Worm (Caenorhabditis elegans) whole organism, L4/young adult: Measurements from ENCODE around the gene F38E1.6.
"Not testable (repeated sequence)": the region's sequence is repeated elsewhere in the genome, so short reads cannot be mapped to it uniquely, and the experiment has no call there.

Experiments used
- W03F9.2 ChIP-seq: fragments of 150-350 bp; optimal IDR thresholded peaks from 2 replicates; lab custom pipeline; 2014; ENCODE audit warnings: missing biosample characterization, missing genetic modification characterization
- dao-5 ChIP-seq: sonication (generic microtip); optimal IDR thresholded peaks from 2 replicates; lab custom pipeline; 2016; ENCODE audit warnings: missing genotype, missing genetic modification characterization, moderate library complexity, missing compliant biosample characterization
- him-1 ChIP-seq: sonication (generic microtip); optimal IDR thresholded peaks from 2 replicates; lab custom pipeline; 2016; ENCODE audit warnings: missing genotype, missing genetic modification reagents, missing genetic modification characterization, missing compliant biosample characterization

Gene F38E1.6

ce11 chrV:8359792-8360191 lies at the start of gene F38E1.6:
TSS of gene F38E1.6 (plus strand) at chrV:8360092.
- TF ChIP-seq dao-5 (tag; lab: Kevin White, UChicago) (no peak), W03F9.2 (tag; lab: Kevin White, UChicago) (no peak), him-1 (tag; lab: Kevin White, UChicago) (no peak)

- TF ChIP-seq him-1 (tag; lab: Kevin White, UChicago) (no peak), W03F9.2 (tag; lab: Kevin White, UChicago) (no peak), dao-5 (tag; lab: Kevin White, UChicago) (no peak)
These were observed 48.7 kb upstream of the F38E1.6 start, which contains the start of gene W02D7.12 for ce11 chrV:8311210-8311609. TSS of gene W02D7.12 (plus strand) at chrV:8311510.

ce11 chrV:8318135-8318534 lies 41.8 kb upstream of the F38E1.6 start, which contains the start of gene clec-219:
TSS of gene clec-219 (plus strand) at chrV:8318435.
- no peak for TF ChIP-seq him-1 (tag; lab: Kevin White, UChicago)
- no peak for TF ChIP-seq dao-5 (tag; lab: Kevin White, UChicago)
- TF ChIP-seq W03F9.2 (tag; lab: Kevin White, UChicago), result no peak

ce11 chrV:8323545-8323944 lies 36.3 kb upstream of the F38E1.6 start:
- TF ChIP-seq him-1 (tag; lab: Kevin White, UChicago), result no peak
- TF ChIP-seq W03F9.2 (tag; lab: Kevin White, UChicago), result no peak
- TF ChIP-seq dao-5 (tag; lab: Kevin White, UChicago), result no peak

- TF ChIP-seq dao-5 (tag; lab: Kevin White, UChicago) (no peak), W03F9.2 (tag; lab: Kevin White, UChicago) (no peak), him-1 (tag; lab: Kevin White, UChicago) (no peak)
These were observed 34.0 kb upstream of the F38E1.6 start for ce11 chrV:8325906-8326305.

ce11 chrV:8327080-8327479 lies 32.8 kb upstream of the F38E1.6 start:
- TF ChIP-seq him-1 (tag; lab: Kevin White, UChicago) (no peak), dao-5 (tag; lab: Kevin White, UChicago) (no peak), W03F9.2 (tag; lab: Kevin White, UChicago) (no peak)

- no peak for TF ChIP-seq W03F9.2 (tag; lab: Kevin White, UChicago)
- no peak for TF ChIP-seq him-1 (tag; lab: Kevin White, UChicago)
- TF ChIP-seq dao-5 (tag; lab: Kevin White, UChicago), result no peak
These were observed 25.5 kb upstream of the F38E1.6 start, which contains the start of gene tmd-2 for ce11 chrV:8334360-8334759. TSS of gene tmd-2 (plus strand) at chrV:8334660.

- TF ChIP-seq him-1 (tag; lab: Kevin White, UChicago), result no peak
- TF ChIP-seq W03F9.2 (tag; lab: Kevin White, UChicago), result no peak
- TF ChIP-seq dao-5 (tag; lab: Kevin White, UChicago), result no peak
These were observed 24.3 kb upstream of the F38E1.6 start for ce11 chrV:8335620-8336019.

ce11 chrV:8340924-8341323 lies 19.0 kb upstream of the F38E1.6 start, which contains the start of gene C08D8.7:
TSS of gene C08D8.7 (plus strand) at chrV:8341224.
- TF ChIP-seq dao-5, W03F9.2, him-1 (tag; lab: Kevin White, UChicago): not testable (repeated sequence)

- TF ChIP-seq W03F9.2 (tag; lab: Kevin White, UChicago) (no peak), him-1 (tag; lab: Kevin White, UChicago) (no peak), dao-5 (tag; lab: Kevin White, UChicago) (no peak)
These were observed 17.5 kb upstream of the F38E1.6 start for ce11 chrV:8342416-8342815.

- TF ChIP-seq dao-5 (tag; lab: Kevin White, UChicago), result no peak
- TF ChIP-seq him-1 (tag; lab: Kevin White, UChicago), result no peak
- no peak for TF ChIP-seq W03F9.2 (tag; lab: Kevin White, UChicago)
These were observed 14.5 kb upstream of the F38E1.6 start, which contains the start of gene C08D8.1 for ce11 chrV:8345436-8345835. TSS of gene C08D8.1 (plus strand) at chrV:8345759.

ce11 chrV:8348959-8349389 lies 10.9 kb upstream of the F38E1.6 start:
- peak; percentile 50 for TF ChIP-seq him-1 (tag; lab: Kevin White, UChicago)
- peak; percentile 67 for TF ChIP-seq W03F9.2 (tag; lab: Kevin White, UChicago)
- no peak for TF ChIP-seq dao-5 (tag; lab: Kevin White, UChicago)

- TF ChIP-seq W03F9.2 (tag; lab: Kevin White, UChicago) (no peak), dao-5 (tag; lab: Kevin White, UChicago) (no peak), him-1 (tag; lab: Kevin White, UChicago) (no peak)
These were observed 9.9 kb upstream of the F38E1.6 start for ce11 chrV:8349950-8350349.

- TF ChIP-seq him-1 (tag; lab: Kevin White, UChicago) (no peak), dao-5 (tag; lab: Kevin White, UChicago) (no peak), W03F9.2 (tag; lab: Kevin White, UChicago) (no peak)
These were observed 8.5 kb upstream of the F38E1.6 start, which contains the start of gene srsx-22 for ce11 chrV:8351371-8351770. TSS of gene srsx-22 (plus strand) at chrV:8351671.
